Fruit fly (Drosophila melanogaster) whole organism, embryonic: ENCODE results near the gene Prosbeta2R2.
A peak's percentile ranks its signal among the peaks of the same experiment; 100 is the strongest.

Experiments
- Atf6 ChIP-seq: fragments of 200-800 bp; sonication (Bioruptor generic); IDR thresholded peaks from 2 replicates; pipeline ENCODE4 v1.3.6; 2022; ENCODE audit warnings: missing biosample characterization, missing genetic modification characterization
- CG10209 ChIP-seq: fragments of 200-800 bp; sonication (Bioruptor generic); optimal IDR thresholded peaks from 3 replicates; lab custom pipeline; 2017; ENCODE audit warnings: missing biosample characterization, mild to moderate bottlenecking, missing genetic modification characterization, missing genetic modification reagents
- CG10321 ChIP-seq: fragments of 200-800 bp; sonication (Bioruptor generic); IDR thresholded peaks from 2 replicates; pipeline ENCODE4 v1.3.6; 2022; ENCODE audit warnings: missing biosample characterization, missing genetic modification characterization
- CG10543 ChIP-seq: fragments of 200-800 bp; sonication (Bioruptor generic); optimal IDR thresholded peaks from 3 replicates; lab custom pipeline; 2017; ENCODE audit warnings: missing biosample characterization, mild to moderate bottlenecking, missing genetic modification characterization, moderate library complexity
- CG12071 ChIP-seq: fragments of 200-800 bp; sonication (Bioruptor generic); optimal IDR thresholded peaks from 3 replicates; lab custom pipeline; 2018; ENCODE audit warnings: missing biosample characterization, mild to moderate bottlenecking, missing genetic modification characterization
- CG12659 ChIP-seq: fragments of 200-800 bp; sonication (Bioruptor generic); optimal IDR thresholded peaks from 3 replicates; lab custom pipeline; 2017; ENCODE audit warnings: mild to moderate bottlenecking, missing biosample characterization, missing genetic modification reagents, missing genetic modification characterization
- CG12744 ChIP-seq: fragments of 200-800 bp; sonication (Bioruptor generic); optimal IDR thresholded peaks from 2 replicates; lab custom pipeline; 2016; ENCODE audit warnings: missing biosample characterization, missing genetic modification characterization
- CG12769 ChIP-seq: fragments of 200-800 bp; sonication (Bioruptor generic); optimal IDR thresholded peaks from 2 replicates; lab custom pipeline; 2019; ENCODE audit warnings: missing biosample characterization, mild to moderate bottlenecking, missing genetic modification characterization, moderate library complexity
- CG13624 ChIP-seq: fragments of 200-800 bp; sonication (Bioruptor generic); optimal IDR thresholded peaks from 2 replicates; lab custom pipeline; 2016; ENCODE audit warnings: missing biosample characterization, missing genetic modification characterization
- CG15269 ChIP-seq: fragments of 200-800 bp; sonication (Bioruptor generic); optimal IDR thresholded peaks from 2 replicates; lab custom pipeline; 2018; ENCODE audit warnings: missing biosample characterization, mild to moderate bottlenecking, missing genetic modification characterization, moderate library complexity
- CG15601 ChIP-seq: fragments of 200-800 bp; sonication (Bioruptor generic); optimal IDR thresholded peaks from 3 replicates; lab custom pipeline; 2019; ENCODE audit warnings: missing biosample characterization, mild to moderate bottlenecking, missing genetic modification characterization, moderate library complexity
- CG16779 ChIP-seq: fragments of 200-800 bp; sonication (Bioruptor generic); IDR thresholded peaks from 2 replicates; pipeline ENCODE4 v1.3.6; 2022; ENCODE audit warnings: missing biosample characterization, missing genetic modification characterization
- CG16815 ChIP-seq: fragments of 200-800 bp; sonication (Bioruptor generic); optimal IDR thresholded peaks from 3 replicates; lab custom pipeline; 2017; ENCODE audit warnings: missing biosample characterization, mild to moderate bottlenecking, missing genetic modification characterization
- CG42726 ChIP-seq: fragments of 200-800 bp; sonication (Bioruptor generic); IDR thresholded peaks from 2 replicates; pipeline ENCODE4 v1.3.6; 2022; ENCODE audit warnings: missing biosample characterization, missing genetic modification characterization; ENCODE audit not compliant: partially characterized antibody
- CG4820 ChIP-seq: fragments of 200-800 bp; sonication (Bioruptor generic); optimal IDR thresholded peaks from 3 replicates; lab custom pipeline; 2016; ENCODE audit warnings: missing biosample characterization, missing genetic modification characterization
- CG6765 ChIP-seq: fragments of 200-800 bp; sonication (Bioruptor generic); optimal IDR thresholded peaks from 3 replicates; lab custom pipeline; 2017; ENCODE audit warnings: missing biosample characterization, mild to moderate bottlenecking, missing genetic modification characterization
- CG8281 ChIP-seq: fragments of 200-800 bp; sonication (Bioruptor generic); optimal IDR thresholded peaks from 2 replicates; lab custom pipeline; 2018; ENCODE audit warnings: missing biosample characterization, mild to moderate bottlenecking, missing genetic modification characterization, moderate library complexity
- CG8944 ChIP-seq: fragments of 200-800 bp; sonication (Bioruptor generic); optimal IDR thresholded peaks from 3 replicates; lab custom pipeline; 2016; ENCODE audit warnings: missing biosample characterization, missing genetic modification characterization
- CG9609 ChIP-seq: fragments of 200-800 bp; sonication (Bioruptor generic); optimal IDR thresholded peaks from 3 replicates; lab custom pipeline; 2016; ENCODE audit warnings: missing biosample characterization, missing genetic modification characterization
- CG9797 ChIP-seq: fragments of 200-800 bp; sonication (Bioruptor generic); optimal IDR thresholded peaks from 3 replicates; lab custom pipeline; 2018; ENCODE audit warnings: missing biosample characterization, mild to moderate bottlenecking, missing genetic modification characterization
- CTCF ChIP-seq: fragments of 200-800 bp; sonication (Bioruptor generic); optimal IDR thresholded peaks from 2 replicates; lab custom pipeline; 2017; ENCODE audit warnings: missing biosample characterization, mild to moderate bottlenecking, missing genetic modification characterization, moderate library complexity
- CkIIα-i1 ChIP-seq: fragments of 200-800 bp; sonication (Bioruptor generic); IDR thresholded peaks from 2 replicates; pipeline ENCODE4 v1.3.6; 2022; ENCODE audit warnings: missing biosample characterization, missing genetic modification characterization
- D19A ChIP-seq: fragments of 200-800 bp; optimal IDR thresholded peaks from 3 replicates; lab custom pipeline; 2019; ENCODE audit warnings: missing biosample characterization, mild to moderate bottlenecking, missing genetic modification characterization, moderate library complexity
- Dref ChIP-seq: fragments of 200-800 bp; sonication (Bioruptor generic); IDR thresholded peaks from 2 replicates; pipeline ENCODE4 v1.3.6; 2022; ENCODE audit warnings: missing biosample characterization, missing genetic modification characterization
- Drgx ChIP-seq: fragments of 200-800 bp; sonication (Bioruptor generic); IDR thresholded peaks from 2 replicates; pipeline ENCODE4 v1.3.6; 2022; ENCODE audit warnings: missing biosample characterization, missing genetic modification characterization
- ERR ChIP-seq: fragments of 200-800 bp; sonication (Bioruptor generic); optimal IDR thresholded peaks from 2 replicates; lab custom pipeline; 2016; ENCODE audit warnings: missing biosample characterization, missing genetic modification characterization
- Eip74EF ChIP-seq, 2 experiments: fragments of 200-800 bp in 1 of 2; fragments of >200 bp in 1 of 2; sonication (Bioruptor generic) in 1 of 2; optimal IDR thresholded peaks; 2 replicates each; lab custom pipeline; 2017 to 2019; ENCODE audit warnings: missing biosample characterization in 2 of 2, missing genetic modification characterization in 2 of 2, mild to moderate bottlenecking in 1 of 2, moderate library complexity in 1 of 2
- HHEX ChIP-seq: fragments of 200-800 bp; sonication (Bioruptor generic); optimal IDR thresholded peaks from 3 replicates; lab custom pipeline; 2017; ENCODE audit warnings: missing biosample characterization, mild to moderate bottlenecking, missing genetic modification characterization, missing genetic modification reagents
- HLH3B ChIP-seq: fragments of 200-800 bp; sonication (Bioruptor generic); IDR thresholded peaks from 2 replicates; pipeline ENCODE4 v1.3.6; 2022; ENCODE audit warnings: missing biosample characterization, missing genetic modification characterization
- NFAT ChIP-seq: fragments of 200-800 bp; sonication (Bioruptor generic); IDR thresholded peaks from 2 replicates; pipeline ENCODE4 v1.3.6; 2022; ENCODE audit warnings: missing biosample characterization, missing genetic modification characterization
- Neu2 ChIP-seq: fragments of 200-800 bp; sonication (Bioruptor generic); optimal IDR thresholded peaks from 3 replicates; lab custom pipeline; 2016; ENCODE audit warnings: missing biosample characterization, missing genetic modification characterization, borderline replicate concordance
- Rfx ChIP-seq: fragments of 200-800 bp; sonication (Bioruptor generic); IDR thresholded peaks from 2 replicates; pipeline ENCODE4 v1.3.6; 2022; ENCODE audit warnings: missing biosample characterization, missing genetic modification characterization
- abd-A ChIP-seq: fragments of 200-800 bp; sonication (Bioruptor generic); optimal IDR thresholded peaks from 3 replicates; lab custom pipeline; 2019; ENCODE audit warnings: missing biosample characterization, mild to moderate bottlenecking, missing genetic modification characterization, moderate library complexity
- btn ChIP-seq: fragments of 200-800 bp; sonication (Bioruptor generic); optimal IDR thresholded peaks from 2 replicates; lab custom pipeline; 2016; ENCODE audit warnings: missing biosample characterization, missing genetic modification characterization
- chif ChIP-seq, 2 experiments: fragments of 200-800 bp; sonication (Bioruptor generic); optimal IDR thresholded peaks; 3 replicates each; lab custom pipeline; 2016; ENCODE audit warnings: missing biosample characterization in 2 of 2, missing genetic modification characterization in 2 of 2
- chinmo ChIP-seq: fragments of 200-800 bp; sonication (Bioruptor generic); IDR thresholded peaks from 4 replicates; pipeline ENCODE4 v1.3.6; 2022; ENCODE audit warnings: missing biosample characterization, missing genetic modification characterization; ENCODE audit not compliant: partially characterized antibody
- croc ChIP-seq: fragments of 200-800 bp; sonication (Bioruptor generic); conservative IDR thresholded peaks from 3 replicates; pipeline ENCODE4 v1.3.6; 2022; ENCODE audit warnings: missing biosample characterization, missing genetic modification characterization
- dm ChIP-seq: fragments of 200-800 bp; sonication (Bioruptor generic); optimal IDR thresholded peaks from 3 replicates; lab custom pipeline; 2016; ENCODE audit warnings: missing biosample characterization, missing genetic modification characterization
- dmrt11E ChIP-seq: fragments of 200-800 bp; sonication (Bioruptor generic); optimal IDR thresholded peaks from 3 replicates; lab custom pipeline; 2018; ENCODE audit warnings: missing biosample characterization, mild to moderate bottlenecking, missing genetic modification characterization, moderate library complexity
- eve ChIP-seq, 2 experiments: fragments of >200 bp; optimal IDR thresholded peaks; 2 replicates each; lab custom pipeline; 2017; ENCODE audit warnings: missing biosample characterization in 2 of 2, missing genetic modification characterization in 2 of 2
- fd102C ChIP-seq: fragments of 200-800 bp; sonication (Bioruptor generic); optimal IDR thresholded peaks from 2 replicates; lab custom pipeline; 2018; ENCODE audit warnings: missing biosample characterization, mild to moderate bottlenecking, missing genetic modification characterization, moderate library complexity
- gfzf ChIP-seq: fragments of 200-800 bp; sonication (Bioruptor generic); optimal IDR thresholded peaks from 2 replicates; lab custom pipeline; 2016; ENCODE audit warnings: missing biosample characterization, mild to moderate bottlenecking, missing genetic modification characterization, moderate library complexity
- jigr1 ChIP-seq: fragments of 200-800 bp; sonication (Bioruptor generic); IDR thresholded peaks from 3 replicates; pipeline ENCODE4 v1.3.6; 2022; ENCODE audit warnings: missing biosample characterization, missing genetic modification characterization
- kni ChIP-seq: fragments of 200-800 bp; sonication (Bioruptor generic); optimal IDR thresholded peaks from 3 replicates; lab custom pipeline; 2017; ENCODE audit warnings: mild to moderate bottlenecking, missing biosample characterization, missing genetic modification reagents, missing genetic modification characterization
- mam ChIP-seq: fragments of 200-800 bp; sonication (Bioruptor generic); optimal IDR thresholded peaks from 3 replicates; lab custom pipeline; 2016; ENCODE audit warnings: missing biosample characterization, missing genetic modification characterization
- pnt ChIP-seq: fragments of 200-800 bp; sonication (Bioruptor generic); optimal IDR thresholded peaks from 3 replicates; lab custom pipeline; 2016; ENCODE audit warnings: missing biosample characterization, missing genetic modification characterization
- pum ChIP-seq: fragments of 200-800 bp; sonication (Bioruptor generic); optimal IDR thresholded peaks from 2 replicates; lab custom pipeline; 2016; ENCODE audit warnings: missing biosample characterization, missing genetic modification characterization
- sens ChIP-seq: fragments of 200-800 bp; sonication (Bioruptor generic); peaks from one replicate; lab custom pipeline; 2016; ENCODE audit warnings: missing biosample characterization, missing genetic modification characterization
- stc ChIP-seq: fragments of 200-800 bp; sonication (Bioruptor generic); IDR thresholded peaks from 2 replicates; pipeline ENCODE4 v1.3.6; 2022; ENCODE audit warnings: missing biosample characterization, missing genetic modification characterization
- tio ChIP-seq: fragments of 200-800 bp; sonication (Bioruptor generic); optimal IDR thresholded peaks from 2 replicates; lab custom pipeline; 2017; ENCODE audit warnings: missing biosample characterization, missing genetic modification characterization, inconsistent platforms
- zen2 ChIP-seq: fragments of 200-800 bp; sonication (Bioruptor generic); IDR thresholded peaks from 3 replicates; pipeline ENCODE4 v1.3.6; 2022; ENCODE audit warnings: missing biosample characterization, missing genetic modification characterization; ENCODE audit not compliant: partially characterized antibody

Gene Prosbeta2R2

DNA sequence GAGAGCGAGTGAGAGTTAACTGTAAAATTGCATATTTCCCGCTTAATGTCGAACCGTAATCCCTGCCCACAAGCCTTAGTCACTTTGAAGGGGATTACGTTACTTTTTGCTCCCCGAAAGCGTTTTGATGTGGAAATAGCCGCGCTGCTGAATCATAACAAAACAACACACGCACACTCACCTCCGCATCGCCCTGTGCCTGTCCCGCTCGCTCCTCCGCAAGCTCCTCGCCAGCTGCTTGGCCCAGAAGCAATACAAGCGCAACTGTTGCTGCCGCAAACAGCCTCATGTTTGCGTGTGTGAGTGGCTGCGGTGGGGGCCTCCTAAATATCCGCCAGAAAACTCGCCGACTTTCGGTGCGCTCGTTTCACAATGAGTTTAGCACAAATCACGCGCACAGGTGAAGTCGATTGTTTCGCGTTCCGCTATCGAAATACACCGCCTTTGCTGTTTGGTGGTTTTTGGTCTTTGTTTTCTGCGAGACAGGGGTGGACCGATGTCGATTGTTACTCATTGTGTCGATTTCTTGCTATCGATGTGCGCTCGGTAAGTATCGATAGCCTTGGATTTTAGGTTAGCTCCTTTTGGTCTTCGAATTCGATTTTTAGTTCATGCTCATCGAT, 32.0 kb upstream of the Prosbeta2R2 start, which contains the start of gene CtsF (continued):
- TF ChIP-seq tio (GFP tag; lab: Kevin White, UChicago) (no peak), CG16779 (no peak), gfzf (peak; percentile 41), dmrt11E (no peak), chif (GFP tag; optimal IDR thresholded peaks at IDR 0.05; lab: Kevin White, UChicago) (no peak), kni (GFP tag; lab: Kevin White, UChicago) (peak; percentile 74), CG10209 (GFP tag; lab: Kevin White, UChicago) (no peak), mam (GFP tag; lab: Kevin White, UChicago) (no peak), pnt (GFP tag; lab: Kevin White, UChicago) (no peak), dm (GFP tag; lab: Kevin White, UChicago) (peak; percentile 29), CG8944 (GFP tag; lab: Kevin White, UChicago) (no peak), abd-A (tag; lab: Kevin White, UChicago) (peak; percentile 53), CTCF (no peak), CG6765 (GFP tag; lab: Kevin White, UChicago) (peak; percentile 7), Drgx (GFP tag; lab: Robert Waterston, UW) (no peak), Atf6 (GFP tag; lab: Robert Waterston, UW) (peak; percentile 43; the same call in 1 of the 2 replicates), pum (GFP tag; lab: Kevin White, UChicago) (no peak), CG9609 (no peak), eve (GFP tag; optimal IDR thresholded peaks at IDR 0.05; lab: Kevin White, UChicago) (no peak), CG12071 (GFP tag; lab: Kevin White, UChicago) (no peak), chinmo (GFP tag; lab: Robert Waterston, UW) (peak; percentile 97), sens (GFP tag; lab: Kevin White, UChicago) (peak; percentile 38), CG42726 (GFP tag; lab: Robert Waterston, UW) (peak; percentile 98), Dref (GFP tag; lab: Robert Waterston, UW) (peak; percentile 100), CG8281 (tag; lab: Kevin White, UChicago) (no peak), CG12769 (peak; percentile 84), HHEX (GFP tag; lab: Kevin White, UChicago) (no peak), CkIIα-i1 (no peak), CG9797 (GFP tag; lab: Kevin White, UChicago) (peak; percentile 39), CG4820 (GFP tag; lab: Kevin White, UChicago) (no peak), CG12659 (GFP tag; lab: Kevin White, UChicago) (peak; percentile 80), croc (GFP tag; lab: Robert Waterston, UW) (no peak), Eip74EF (GFP tag; optimal IDR thresholded peaks at IDR 0.05; lab: Kevin White, UChicago) (peak in 1 of 2 experiments; percentile 22), fd102C (no peak), CG16815 (GFP tag; lab: Kevin White, UChicago) (no peak), CG13624 (peak; percentile 40), CG15601 (tag; lab: Kevin White, UChicago) (peak; percentile 13), CG12744 (GFP tag; lab: Kevin White, UChicago) (no peak), HLH3B (GFP tag; lab: Robert Waterston, UW) (no peak), jigr1 (GFP tag; lab: Robert Waterston, UW) (no peak), D19A (no peak), Rfx (GFP tag; lab: Robert Waterston, UW) (peak; percentile 60), CG15269 (tag; lab: Kevin White, UChicago) (no peak), NFAT (GFP tag; lab: Robert Waterston, UW) (no peak), zen2 (peak; percentile 100), CG10321 (GFP tag; lab: Robert Waterston, UW) (peak; percentile 62), Neu2 (GFP tag; lab: Kevin White, UChicago) (peak; percentile 99), CG10543 (GFP tag; lab: Kevin White, UChicago) (peak; percentile 64), stc (GFP tag; lab: Robert Waterston, UW) (peak; percentile 29; the same call in 1 of the 2 replicates), btn (GFP tag; lab: Kevin White, UChicago) (no peak), ERR (GFP tag; lab: Kevin White, UChicago) (no peak)
